Fruit fly (Drosophila melanogaster) S2 (cell line): Measurements from ENCODE around the gene Nmdar1.

Experiments
- CG8478 ChIP-seq: fragments of >200 bp; optimal IDR thresholded peaks from 2 replicates; lab custom pipeline; 2018
- CTCF ChIP-seq, 2 experiments: fragments of >200 bp; optimal IDR thresholded peaks; 2 replicates each; lab custom pipeline; 2018

DNA sequence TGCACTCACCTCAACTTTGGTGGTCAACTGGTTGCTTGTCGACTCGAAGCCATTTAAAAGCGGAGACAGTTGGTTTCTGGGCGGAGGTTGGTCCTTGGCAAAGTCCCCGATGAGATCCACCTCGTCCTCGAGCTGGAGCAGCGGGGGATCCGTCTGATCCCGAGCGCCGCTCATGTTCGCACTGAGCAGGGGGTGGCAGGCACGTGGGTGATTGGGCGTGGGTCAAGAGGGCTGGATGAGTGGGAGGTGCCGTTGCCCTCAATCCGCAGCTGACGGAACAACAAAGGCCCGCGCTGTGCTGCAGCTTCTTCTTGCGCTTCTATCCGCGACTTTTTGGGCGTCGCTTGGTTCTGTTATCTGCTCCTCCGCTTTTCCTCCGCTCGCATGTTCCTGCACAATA lies 39.8 kb upstream of the Nmdar1 start:
- TF ChIP-seq CTCF (optimal IDR thresholded peaks at IDR 0.05; lab: Kevin White, UChicago) (no peak), CG8478 (lab: Kevin White, UChicago) (no peak)
